Worm (Caenorhabditis elegans) whole organism, mixed stage, embryonic: ENCODE results near the gene arl-3.

Source experiments
- M03D4.4 ChIP-seq: sonication (generic microtip); optimal IDR thresholded peaks from 2 replicates; lab custom pipeline; 2017; ENCODE audit warnings: mild to moderate bottlenecking, missing genetic modification characterization, missing compliant biosample characterization
- bed-3 ChIP-seq: fragments of 200-800 bp; sonication (Bioruptor generic); optimal IDR thresholded peaks from 3 replicates; lab custom pipeline; 2018; ENCODE audit warnings: mild to moderate bottlenecking, missing genetic modification characterization, moderate library complexity, missing compliant biosample characterization
- blmp-1 ChIP-seq: fragments of 150-350 bp; optimal IDR thresholded peaks from 2 replicates; lab custom pipeline; 2014; ENCODE audit warnings: missing biosample characterization, missing genetic modification characterization
- ceh-39 ChIP-seq: fragments of 150-350 bp; optimal IDR thresholded peaks from 2 replicates; lab custom pipeline; 2014; ENCODE audit warnings: missing biosample characterization, missing genetic modification characterization
- ceh-43 ChIP-seq: fragments of 200-800 bp; sonication (Bioruptor generic); optimal IDR thresholded peaks from 2 replicates; lab custom pipeline; 2018; ENCODE audit warnings: mild to moderate bottlenecking, missing genetic modification characterization, moderate library complexity, missing compliant biosample characterization
- ceh-83 ChIP-seq: fragments of 200-800 bp; sonication (Bioruptor generic); optimal IDR thresholded peaks from 2 replicates; lab custom pipeline; 2018; ENCODE audit warnings: mild to moderate bottlenecking, missing genetic modification characterization, missing compliant biosample characterization
- ces-1 ChIP-seq: fragments of 150-350 bp; optimal IDR thresholded peaks from 2 replicates; lab custom pipeline; 2014; ENCODE audit warnings: missing biosample characterization, missing genetic modification reagents, missing genetic modification characterization
- cnd-1 ChIP-seq: fragments of 200-800 bp; sonication (Bioruptor generic); optimal IDR thresholded peaks from 2 replicates; lab custom pipeline; 2018; ENCODE audit warnings: mild to moderate bottlenecking, missing genetic modification characterization, missing compliant biosample characterization
- drap-1 ChIP-seq: fragments of 200-800 bp; sonication (Bioruptor generic); optimal IDR thresholded peaks from 3 replicates; lab custom pipeline; 2018; ENCODE audit warnings: mild to moderate bottlenecking, missing genetic modification characterization, missing compliant biosample characterization
- elt-1 ChIP-seq: sonication (generic microtip); optimal IDR thresholded peaks from 2 replicates; lab custom pipeline; 2017; ENCODE audit warnings: missing genetic modification characterization, mild to moderate bottlenecking, missing compliant biosample characterization, antibody characterized with exemption, moderate library complexity, borderline replicate concordance; ENCODE audit not compliant: insufficient read depth
- elt-3 ChIP-seq: fragments of 150-350 bp; optimal IDR thresholded peaks from 2 replicates; lab custom pipeline; 2014; ENCODE audit warnings: missing biosample characterization, missing genetic modification characterization
- flh-1 ChIP-seq: fragments of 200-800 bp; sonication (Bioruptor generic); optimal IDR thresholded peaks from 2 replicates; lab custom pipeline; 2018; ENCODE audit warnings: mild to moderate bottlenecking, missing genetic modification characterization, moderate library complexity, missing compliant biosample characterization
- ham-2 ChIP-seq: fragments of 200-800 bp; sonication (Bioruptor generic); optimal IDR thresholded peaks from 2 replicates; lab custom pipeline; 2018; ENCODE audit warnings: mild to moderate bottlenecking, missing genetic modification characterization, missing compliant biosample characterization
- hlh-1 ChIP-seq: fragments of 150-350 bp; optimal IDR thresholded peaks from 2 replicates; lab custom pipeline; 2014; ENCODE audit warnings: missing biosample characterization, missing genetic modification reagents, missing genetic modification characterization
- lin-13 ChIP-seq: fragments of 150-350 bp; optimal IDR thresholded peaks from 2 replicates; lab custom pipeline; 2014; ENCODE audit warnings: missing biosample characterization, missing genetic modification characterization
- lin-32 ChIP-seq: fragments of 200-800 bp; sonication (Bioruptor generic); optimal IDR thresholded peaks from 2 replicates; lab custom pipeline; 2018; ENCODE audit warnings: mild to moderate bottlenecking, missing genetic modification characterization, missing compliant biosample characterization
- mab-5 ChIP-seq: fragments of 150-350 bp; optimal IDR thresholded peaks from 2 replicates; lab custom pipeline; 2014; ENCODE audit warnings: missing biosample characterization, missing genetic modification characterization
- mep-1 ChIP-seq: fragments of 150-350 bp; optimal IDR thresholded peaks from 2 replicates; lab custom pipeline; 2017; ENCODE audit warnings: missing biosample characterization, missing genetic modification reagents, missing genetic modification characterization, inconsistent platforms
- mls-2 ChIP-seq: sonication (generic microtip); optimal IDR thresholded peaks from 2 replicates; lab custom pipeline; 2016; ENCODE audit warnings: mild to moderate bottlenecking, missing genetic modification characterization, moderate library complexity, missing compliant biosample characterization
- nhr-12 ChIP-seq: fragments of 150-350 bp; optimal IDR thresholded peaks from 2 replicates; lab custom pipeline; 2014; ENCODE audit warnings: missing biosample characterization, missing genetic modification characterization
- nhr-2 ChIP-seq: fragments of 150-350 bp; optimal IDR thresholded peaks from 2 replicates; lab custom pipeline; 2014; ENCODE audit warnings: missing biosample characterization, missing genetic modification characterization
- nhr-237 ChIP-seq: fragments of 150-350 bp; optimal IDR thresholded peaks from 2 replicates; lab custom pipeline; 2014; ENCODE audit warnings: missing biosample characterization, missing genetic modification characterization
- nhr-28 ChIP-seq: fragments of 150-350 bp; optimal IDR thresholded peaks from 2 replicates; lab custom pipeline; 2014; ENCODE audit warnings: missing biosample characterization, missing genetic modification characterization
- pha-4 ChIP-seq: fragments of 150-350 bp; optimal IDR thresholded peaks from 2 replicates; lab custom pipeline; 2018; ENCODE audit warnings: missing biosample characterization, missing genetic modification reagents, missing genetic modification characterization
- sem-2 ChIP-seq: fragments of 200-800 bp; sonication (Bioruptor generic); optimal IDR thresholded peaks from 2 replicates; lab custom pipeline; 2018; ENCODE audit warnings: mild to moderate bottlenecking, missing genetic modification characterization, missing compliant biosample characterization
- snpc-4 ChIP-seq: fragments of 150-350 bp; optimal IDR thresholded peaks from 2 replicates; lab custom pipeline; 2014; ENCODE audit warnings: missing biosample characterization, missing genetic modification characterization
- sptf-1 ChIP-seq: sonication (generic microtip); optimal IDR thresholded peaks from 2 replicates; lab custom pipeline; 2017; ENCODE audit warnings: mild to moderate bottlenecking, missing genetic modification characterization, moderate library complexity, missing compliant biosample characterization
- tbx-8 ChIP-seq: fragments of 200-800 bp; sonication (Bioruptor generic); optimal IDR thresholded peaks from 2 replicates; lab custom pipeline; 2018; ENCODE audit warnings: mild to moderate bottlenecking, missing genetic modification characterization, moderate library complexity, missing compliant biosample characterization
- unc-120 ChIP-seq: sonication (generic microtip); optimal IDR thresholded peaks from 2 replicates; lab custom pipeline; 2017; ENCODE audit warnings: missing genetic modification characterization, missing compliant biosample characterization; ENCODE audit not compliant: poor library complexity, severe bottlenecking
- unc-39 ChIP-seq: fragments of 150-350 bp; optimal IDR thresholded peaks from 2 replicates; lab custom pipeline; 2014; ENCODE audit warnings: missing biosample characterization, missing genetic modification characterization
- unc-62 ChIP-seq: fragments of 150-350 bp; optimal IDR thresholded peaks from 2 replicates; lab custom pipeline; 2014; ENCODE audit warnings: missing biosample characterization, missing genetic modification reagents, missing genetic modification characterization
- zip-8 ChIP-seq: fragments of 150-350 bp; optimal IDR thresholded peaks from 2 replicates; lab custom pipeline; 2014; ENCODE audit warnings: missing biosample characterization, missing genetic modification characterization
- ztf-11 ChIP-seq: fragments of 150-350 bp; optimal IDR thresholded peaks from 2 replicates; lab custom pipeline; 2014; ENCODE audit warnings: missing biosample characterization, missing genetic modification characterization

The arl-3 gene

DNA sequence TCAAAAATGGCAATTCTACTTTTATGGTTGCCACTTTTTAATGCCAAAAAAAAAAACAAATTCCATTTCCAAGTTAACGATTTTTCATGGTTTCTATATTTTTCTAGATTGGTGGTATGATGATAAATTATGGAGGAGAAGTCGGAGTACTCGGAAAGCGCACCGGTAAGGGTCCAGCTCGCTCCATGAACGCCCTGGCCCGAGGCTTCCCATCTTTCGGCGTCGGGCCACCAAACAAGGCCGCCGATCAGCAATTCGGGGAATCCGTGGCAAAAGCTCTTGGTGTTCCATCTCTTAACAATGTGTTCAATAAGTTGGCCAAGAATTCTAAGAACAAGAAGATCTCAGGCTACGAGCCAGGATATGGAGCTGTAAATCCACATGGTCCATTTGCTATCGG is 27.8 kb downstream of the arl-3 start:
- no peak for TF ChIP-seq sptf-1 (tag; lab: Kevin White, UChicago)
- TF ChIP-seq mls-2 (tag; lab: Kevin White, UChicago), result no peak
- no peak for TF ChIP-seq elt-3 (tag; lab: Kevin White, UChicago)
- TF ChIP-seq elt-1 (tag; lab: Kevin White, UChicago), result no peak
- no peak for TF ChIP-seq hlh-1 (tag; lab: Kevin White, UChicago)
- no peak for TF ChIP-seq mab-5 (tag; lab: Kevin White, UChicago)
- no peak for TF ChIP-seq pha-4
- no peak for TF ChIP-seq unc-62 (GFP tag; lab: Kevin White, UChicago)
- TF ChIP-seq mep-1 (tag; lab: Kevin White, UChicago), result no peak
- no peak for TF ChIP-seq nhr-12
- TF ChIP-seq M03D4.4, result no peak
- TF ChIP-seq blmp-1 (tag; lab: Kevin White, UChicago), result no peak
- no peak for TF ChIP-seq tbx-8
- no peak for TF ChIP-seq ham-2
- no peak for TF ChIP-seq unc-39 (tag; lab: Kevin White, UChicago)
- TF ChIP-seq lin-13 (tag; lab: Kevin White, UChicago), result no peak
- no peak for TF ChIP-seq ces-1

DNA sequence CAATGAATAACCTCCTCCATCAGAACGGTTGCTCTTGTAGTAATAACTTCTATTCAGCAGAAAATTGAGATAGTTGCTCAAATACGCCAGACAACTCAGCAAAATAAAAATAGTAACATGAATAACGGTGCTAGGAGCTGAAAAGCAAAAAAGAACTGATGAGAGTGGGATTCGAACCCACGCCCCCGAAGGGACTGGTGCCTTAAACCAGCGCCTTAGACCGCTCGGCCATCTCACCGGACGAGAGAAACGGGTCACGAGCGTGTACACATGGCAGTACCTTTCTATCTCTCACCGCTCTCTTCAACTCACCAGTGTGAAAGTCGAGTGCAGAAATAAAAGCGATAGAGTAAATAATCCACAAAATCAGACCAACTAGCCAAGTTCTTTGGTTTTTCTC is 28.9 kb downstream of the arl-3 start:
- peak; percentile 21 for TF ChIP-seq bed-3 (GFP tag; lab: Kevin White, UChicago)
- peak; percentile 70 for TF ChIP-seq lin-32 (GFP tag; lab: Kevin White, UChicago)
- peak; percentile 68 for TF ChIP-seq M03D4.4
- peak; percentile 7 for TF ChIP-seq flh-1
- TF ChIP-seq unc-62 (GFP tag; lab: Kevin White, UChicago), result no peak
- peak; percentile 79 for TF ChIP-seq drap-1 (GFP tag; lab: Kevin White, UChicago)
- peak; percentile 52 for TF ChIP-seq cnd-1 (tag; lab: Kevin White, UChicago)
- no peak for TF ChIP-seq hlh-1 (tag; lab: Kevin White, UChicago)
- peak; percentile 6 for TF ChIP-seq nhr-28 (tag; lab: Kevin White, UChicago)
- peak; percentile 86 for TF ChIP-seq sptf-1 (tag; lab: Kevin White, UChicago)
- peak; percentile 67 for TF ChIP-seq unc-120 (tag; lab: Kevin White, UChicago)
- no peak for TF ChIP-seq zip-8 (tag; lab: Kevin White, UChicago)
- peak; percentile 48 for TF ChIP-seq ceh-43
- TF ChIP-seq ceh-83 (GFP tag; lab: Kevin White, UChicago), result peak; percentile 45
- peak; percentile 70 for TF ChIP-seq mls-2 (tag; lab: Kevin White, UChicago)
- TF ChIP-seq nhr-237 (tag; lab: Kevin White, UChicago), result no peak
- TF ChIP-seq sem-2, result peak; percentile 58
- TF ChIP-seq ztf-11, result no peak
- no peak for TF ChIP-seq blmp-1 (tag; lab: Kevin White, UChicago)
- peak; percentile 4 for TF ChIP-seq mep-1 (tag; lab: Kevin White, UChicago)

ce11 chrII:14635895-14636294 is 29.6 kb downstream of the arl-3 start:
- TF ChIP-seq cnd-1 (tag; lab: Kevin White, UChicago), result peak; percentile 8
- TF ChIP-seq, all 35 proteins: peak for 1; not testable (repeated sequence) for 34

- TF ChIP-seq pha-4 (no peak), ham-2 (no peak), snpc-4 (no peak), bed-3 (GFP tag; lab: Kevin White, UChicago) (no peak), nhr-2 (tag; lab: Kevin White, UChicago) (no peak), ces-1 (no peak), mab-5 (tag; lab: Kevin White, UChicago) (no peak), sptf-1 (tag; lab: Kevin White, UChicago) (no peak), nhr-237 (tag; lab: Kevin White, UChicago) (no peak), cnd-1 (tag; lab: Kevin White, UChicago) (no peak), ztf-11 (no peak), unc-120 (tag; lab: Kevin White, UChicago) (no peak), lin-13 (tag; lab: Kevin White, UChicago) (no peak), unc-39 (tag; lab: Kevin White, UChicago) (no peak), hlh-1 (tag; lab: Kevin White, UChicago) (no peak), mls-2 (tag; lab: Kevin White, UChicago) (no peak), sem-2 (no peak), ceh-39 (tag; lab: Kevin White, UChicago) (no peak), unc-62 (GFP tag; lab: Kevin White, UChicago) (no peak)
Observed at ce11 chrII:14636737-14637136, 30.5 kb downstream of the arl-3 start, which contains the start of gene sre-13. TSS of gene sre-13 (minus strand) at chrII:14636837.
